Fruit fly (Drosophila melanogaster) whole organism, prepupa: Measurements from ENCODE around the gene Pgant4.

Experiments
- CG15336 ChIP-seq: fragments of 200-800 bp; sonication (Bioruptor generic); IDR thresholded peaks from 2 replicates; pipeline ENCODE4 v1.3.6; 2022; ENCODE audit warnings: missing biosample characterization, missing genetic modification characterization
- CG31627 ChIP-seq: fragments of 200-800 bp; sonication (Bioruptor generic); optimal IDR thresholded peaks from 3 replicates; lab custom pipeline; 2016; ENCODE audit warnings: missing biosample characterization, missing genetic modification characterization
- CG34406 ChIP-seq: fragments of 200-800 bp; sonication (Bioruptor generic); optimal IDR thresholded peaks from 3 replicates; lab custom pipeline; 2016; ENCODE audit warnings: missing biosample characterization, missing genetic modification characterization
- CG3919 ChIP-seq: fragments of 200-800 bp; sonication (Bioruptor generic); optimal IDR thresholded peaks from 3 replicates; lab custom pipeline; 2016; ENCODE audit warnings: missing biosample characterization, missing genetic modification characterization
- Lpt ChIP-seq: fragments of 200-800 bp; sonication (Bioruptor generic); optimal IDR thresholded peaks from 3 replicates; lab custom pipeline; 2016; ENCODE audit warnings: missing biosample characterization, missing genetic modification characterization
- Sox15 ChIP-seq: fragments of 200-800 bp; sonication (Bioruptor generic); optimal IDR thresholded peaks from 3 replicates; lab custom pipeline; 2016; ENCODE audit warnings: missing biosample characterization, missing genetic modification characterization
- dsx ChIP-seq: fragments of 200-800 bp; optimal IDR thresholded peaks from 3 replicates; lab custom pipeline; 2019; ENCODE audit warnings: missing biosample characterization, mild to moderate bottlenecking, missing genetic modification characterization, moderate library complexity; ENCODE audit not compliant: poor library complexity, severe bottlenecking
- fd59A ChIP-seq: fragments of 200-800 bp; sonication (Bioruptor generic); optimal IDR thresholded peaks from 2 replicates; lab custom pipeline; 2017; ENCODE audit warnings: missing biosample characterization, mild to moderate bottlenecking, missing genetic modification characterization, missing genetic modification reagents
- fd85E ChIP-seq: fragments of 200-800 bp; sonication (Bioruptor generic); optimal IDR thresholded peaks from 3 replicates; lab custom pipeline; 2016; ENCODE audit warnings: missing biosample characterization, missing genetic modification characterization
- lz ChIP-seq: fragments of 200-800 bp; sonication (Bioruptor generic); optimal IDR thresholded peaks from 3 replicates; lab custom pipeline; 2016; ENCODE audit warnings: missing biosample characterization, missing genetic modification characterization

dm6 chr2L:3457007-3457406 is 15.4 kb upstream of the Pgant4 start, which contains the start of the genes Cog3 and Sec5:
- no peak for TF ChIP-seq Sox15 (GFP tag; lab: Kevin White, UChicago)
- no peak for TF ChIP-seq dsx (GFP tag; lab: Kevin White, UChicago)
- TF ChIP-seq CG15336 (GFP tag; lab: Robert Waterston, UW): no peak
- peak; percentile 66 for TF ChIP-seq lz (GFP tag; lab: Kevin White, UChicago)
- TF ChIP-seq fd85E: no peak
- no peak for TF ChIP-seq CG3919
- peak; percentile 52 for TF ChIP-seq CG31627 (GFP tag; lab: Kevin White, UChicago)
- TF ChIP-seq CG34406 (GFP tag; lab: Kevin White, UChicago): no peak
- TF ChIP-seq fd59A (GFP tag; lab: Kevin White, UChicago): peak; percentile 37
- no peak for TF ChIP-seq Lpt
